Fruit fly (Drosophila melanogaster): ENCODE results near the gene CG32195.

Gene CG32195

DNA sequence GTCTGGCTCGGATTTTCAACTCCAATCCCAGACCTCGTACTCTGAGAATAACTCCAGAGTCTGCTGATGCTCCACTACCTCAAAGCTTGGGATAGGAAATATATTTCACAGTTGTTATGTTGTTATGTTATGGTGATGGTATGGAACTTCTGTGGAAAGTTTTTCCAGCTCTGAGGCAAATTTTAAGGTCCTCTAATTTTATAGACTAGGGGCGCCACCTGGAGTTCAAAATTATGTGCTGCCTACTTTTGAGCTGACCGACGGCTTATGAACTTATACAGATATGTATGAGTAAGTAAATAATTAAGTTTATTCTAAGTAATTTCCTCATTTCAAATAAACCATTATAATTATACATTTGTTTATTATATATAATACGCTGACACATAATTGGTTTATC lies 29.4 kb upstream of the CG32195 start:
- TF ChIP-seq noc (tag; optimal IDR thresholded peaks at IDR 0.05) = no peak

DNA sequence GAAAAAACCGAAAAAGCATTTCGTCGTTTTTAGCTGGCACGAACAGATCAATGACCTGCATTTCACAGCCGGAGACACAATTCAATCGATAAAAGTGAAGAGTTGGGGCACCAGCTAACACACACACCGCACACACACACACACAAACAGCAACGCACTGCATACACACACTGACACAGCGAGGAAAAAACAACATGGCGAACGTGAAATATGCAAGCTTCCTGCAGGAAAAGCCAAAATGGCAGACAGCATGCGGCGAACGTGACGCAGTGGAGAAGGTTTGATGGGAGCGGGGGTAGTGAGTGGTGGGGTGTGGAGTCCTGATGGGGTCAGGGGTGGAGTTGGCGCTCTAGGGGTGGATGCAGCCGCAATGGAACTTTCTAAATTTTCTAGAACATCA lies 28.8 kb upstream of the CG32195 start:
- no peak for TF ChIP-seq noc (tag; optimal IDR thresholded peaks at IDR 0.05)

DNA sequence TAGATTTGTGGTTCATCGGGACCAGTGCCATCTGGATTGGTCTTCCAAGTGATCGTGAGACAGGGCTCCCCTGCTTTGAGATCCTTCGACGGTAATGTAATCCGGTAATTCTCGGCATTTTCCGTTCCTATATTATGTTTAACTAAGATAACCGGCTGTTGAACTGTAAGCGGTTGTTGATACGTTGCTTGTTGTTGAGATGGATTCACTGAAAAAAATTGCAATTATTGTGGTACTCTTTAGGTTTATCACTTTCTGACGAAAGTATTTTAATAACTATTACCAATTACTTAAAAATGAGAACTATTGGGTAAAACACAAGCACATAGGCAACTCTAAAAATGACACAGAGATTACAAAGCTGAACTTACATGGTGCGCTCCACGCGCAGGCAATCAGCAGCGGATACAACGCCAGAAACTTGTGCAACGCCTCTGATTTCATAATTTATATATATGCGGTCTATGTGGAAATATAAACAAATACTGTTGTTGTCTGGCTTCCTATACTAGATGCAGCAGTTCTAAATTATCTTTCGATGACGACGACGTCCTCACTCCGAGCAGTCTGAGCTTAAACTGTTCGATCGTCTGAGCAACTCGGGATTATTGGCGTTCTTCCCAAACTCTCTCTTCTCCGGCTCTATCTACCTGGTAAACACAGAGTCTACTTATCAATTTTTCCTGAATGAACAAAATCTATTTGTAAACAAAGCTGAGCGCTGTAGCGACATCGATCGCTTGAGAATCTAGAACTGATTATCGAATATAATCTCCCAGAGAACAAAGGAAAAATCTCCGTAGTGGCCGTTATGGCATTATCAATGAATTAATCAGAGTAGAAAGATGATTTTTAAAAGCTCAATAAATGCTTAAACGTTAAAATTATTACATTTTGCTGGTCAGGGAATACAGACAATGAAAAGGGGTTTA lies 25.7 kb upstream of the CG32195 start, which contains the start of gene CG34253:
Gene CG34253, minus strand, starts transcription at position 567 of the 932 bp plus-strand sequence.
- no peak for TF ChIP-seq noc (tag; optimal IDR thresholded peaks at IDR 0.05)

DNA sequence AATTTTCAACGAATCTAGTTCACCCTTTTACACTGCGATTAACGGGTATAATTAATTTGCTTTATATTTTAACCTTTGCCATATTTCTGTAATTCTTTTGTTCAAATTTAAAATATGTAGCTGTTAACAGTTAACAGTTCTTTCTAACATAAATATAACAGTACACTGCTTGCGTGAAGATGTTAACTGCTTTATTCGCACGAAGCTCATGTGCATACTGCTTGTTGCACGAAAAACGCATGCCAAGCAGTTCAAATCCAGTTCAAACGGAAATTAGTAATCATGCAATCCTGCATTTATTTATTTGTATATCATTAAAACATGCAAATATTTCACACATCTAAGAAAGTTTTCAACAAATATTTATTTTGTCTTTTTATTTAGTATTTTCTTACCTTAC lies 24.7 kb upstream of the CG32195 start:
- no peak for TF ChIP-seq noc (tag; optimal IDR thresholded peaks at IDR 0.05)

DNA sequence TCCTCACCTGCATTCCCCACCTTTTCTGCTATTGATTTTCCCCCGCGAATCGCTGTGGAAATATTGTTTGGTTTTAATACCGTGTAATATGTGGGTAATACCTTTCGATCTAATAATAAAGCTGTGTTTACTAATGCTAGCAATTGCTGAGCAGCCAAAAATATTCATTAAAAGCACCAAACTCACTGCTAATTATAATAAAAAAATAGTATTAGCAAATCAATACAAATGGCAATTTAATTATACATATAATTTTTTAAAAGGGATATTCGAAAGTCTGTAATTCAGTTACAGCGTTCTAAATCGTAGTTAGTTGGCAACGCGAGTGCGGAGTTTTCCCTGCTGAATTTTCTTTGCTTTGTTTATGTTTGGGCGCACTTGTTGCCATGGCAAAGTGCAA lies 18.9 kb upstream of the CG32195 start:
- TF ChIP-seq noc (tag; optimal IDR thresholded peaks at IDR 0.05) = no peak

DNA sequence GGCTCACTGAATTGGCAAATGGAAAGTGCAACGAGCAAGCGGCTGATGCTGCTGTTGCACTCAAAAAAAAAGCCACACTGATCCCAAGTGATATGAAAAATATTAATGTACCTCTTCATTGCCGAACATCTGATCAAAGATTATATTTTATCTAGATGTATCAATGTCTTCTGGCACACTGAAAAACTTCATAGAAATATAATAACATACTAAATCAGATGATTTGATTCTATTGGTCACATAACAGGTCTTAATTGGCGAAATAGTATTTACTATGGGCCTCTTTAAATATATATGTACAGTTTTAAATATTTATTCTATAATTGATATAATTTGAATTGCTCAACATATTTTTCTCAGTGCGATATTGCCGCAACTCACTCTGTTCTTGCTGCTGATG lies 16.0 kb upstream of the CG32195 start:
- TF ChIP-seq noc (tag; optimal IDR thresholded peaks at IDR 0.05) = no peak

DNA sequence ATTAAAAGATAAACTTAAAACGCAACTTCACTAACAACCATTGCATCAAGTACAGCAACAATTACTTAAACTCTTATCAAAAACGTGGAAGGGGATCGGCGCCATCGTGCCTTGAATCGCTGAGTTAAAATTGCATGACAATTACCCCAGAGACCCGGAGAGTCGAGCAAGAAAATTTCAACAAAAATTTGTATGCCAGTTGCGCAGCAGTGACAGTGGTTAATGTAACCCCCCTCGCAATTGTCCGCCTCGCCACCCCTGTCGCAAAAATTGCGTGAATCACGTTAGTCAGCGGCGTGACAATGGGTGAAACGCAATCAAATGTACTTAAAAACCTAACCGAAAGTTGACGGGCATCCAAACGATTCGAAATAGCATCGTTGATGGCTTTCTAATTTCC lies 13.0 kb upstream of the CG32195 start:
- TF ChIP-seq noc (tag; optimal IDR thresholded peaks at IDR 0.05) = no peak

DNA sequence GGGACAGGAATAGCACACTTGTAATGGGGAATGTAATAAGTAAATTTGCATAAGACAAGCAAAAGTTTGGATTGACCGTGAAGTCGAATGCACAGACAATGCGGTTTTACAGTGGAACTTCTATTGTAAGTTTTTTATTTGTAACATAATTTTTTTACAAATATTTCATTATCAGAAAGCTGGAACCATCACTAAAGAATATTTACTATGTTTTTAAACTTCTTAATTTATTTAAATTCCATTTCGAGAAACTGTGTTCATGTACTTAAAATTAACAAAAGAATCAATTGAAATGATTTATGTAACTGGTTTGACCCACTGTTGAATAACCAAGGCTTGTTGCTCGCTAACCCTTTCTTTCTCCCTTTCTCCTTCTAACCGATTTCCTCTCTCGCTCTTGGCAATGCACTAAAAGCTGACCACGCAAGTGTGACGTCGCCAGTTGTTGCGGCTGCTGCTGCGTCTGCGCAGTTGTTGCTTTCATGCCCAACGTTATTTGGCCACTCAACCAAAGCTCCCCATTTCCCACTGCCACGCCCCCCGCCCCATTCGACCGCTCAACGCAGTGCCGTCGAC lies 11.2 kb upstream of the CG32195 start:
- no peak for TF ChIP-seq noc (tag; optimal IDR thresholded peaks at IDR 0.05)

DNA sequence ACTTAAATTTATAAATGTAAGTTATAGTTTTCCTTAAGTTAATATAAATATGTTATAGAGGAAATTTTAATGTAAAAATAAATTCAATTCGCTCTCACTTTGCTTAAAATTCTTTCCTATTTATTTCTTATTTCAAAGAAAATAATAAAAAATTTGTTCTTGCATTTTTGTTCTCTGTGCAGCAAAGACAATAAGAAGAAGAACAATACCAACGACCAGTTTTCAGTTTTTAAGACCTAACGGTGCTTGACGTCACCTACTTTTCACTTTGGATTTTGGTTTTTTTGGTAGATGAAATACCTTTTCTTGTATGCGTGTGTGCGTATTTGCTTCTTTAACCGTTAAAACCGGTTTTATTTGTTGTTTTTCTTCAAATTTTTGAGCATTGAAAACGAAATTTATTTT lies 10.6 kb upstream of the CG32195 start:
- TF ChIP-seq noc (tag; optimal IDR thresholded peaks at IDR 0.05) = no peak

DNA sequence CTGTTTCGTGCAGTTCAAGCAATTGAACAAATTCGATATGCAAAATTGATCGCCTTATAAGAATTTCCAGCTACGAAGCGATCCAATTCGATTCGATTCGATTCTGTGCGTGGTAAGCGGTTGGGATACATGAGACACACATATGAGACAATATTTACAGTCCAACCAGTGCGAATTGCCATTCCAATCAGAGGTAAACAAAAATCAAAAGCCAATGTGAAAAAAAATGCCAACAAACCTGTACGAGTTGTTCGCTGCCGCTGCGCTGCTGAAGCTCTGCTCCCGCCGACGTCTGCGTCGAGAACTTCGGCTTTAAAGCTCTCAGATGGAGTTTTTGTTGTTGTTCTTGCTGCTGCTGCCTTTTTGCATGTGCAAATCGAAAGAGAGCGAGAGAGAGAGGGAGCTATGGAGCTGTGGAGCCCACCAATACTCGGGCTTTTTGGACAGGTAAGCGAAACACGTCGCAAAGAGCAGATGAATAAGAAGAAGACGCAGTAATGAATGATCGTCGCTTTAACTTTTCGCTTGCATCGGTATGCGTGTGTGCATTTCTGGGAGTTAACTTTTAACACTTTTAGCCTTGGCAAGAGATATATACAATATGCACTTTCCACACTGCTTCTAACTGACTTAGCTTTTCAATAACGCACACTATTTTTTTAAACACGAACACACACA lies 7.3 kb upstream of the CG32195 start:
- no peak for TF ChIP-seq noc (tag; optimal IDR thresholded peaks at IDR 0.05)

DNA sequence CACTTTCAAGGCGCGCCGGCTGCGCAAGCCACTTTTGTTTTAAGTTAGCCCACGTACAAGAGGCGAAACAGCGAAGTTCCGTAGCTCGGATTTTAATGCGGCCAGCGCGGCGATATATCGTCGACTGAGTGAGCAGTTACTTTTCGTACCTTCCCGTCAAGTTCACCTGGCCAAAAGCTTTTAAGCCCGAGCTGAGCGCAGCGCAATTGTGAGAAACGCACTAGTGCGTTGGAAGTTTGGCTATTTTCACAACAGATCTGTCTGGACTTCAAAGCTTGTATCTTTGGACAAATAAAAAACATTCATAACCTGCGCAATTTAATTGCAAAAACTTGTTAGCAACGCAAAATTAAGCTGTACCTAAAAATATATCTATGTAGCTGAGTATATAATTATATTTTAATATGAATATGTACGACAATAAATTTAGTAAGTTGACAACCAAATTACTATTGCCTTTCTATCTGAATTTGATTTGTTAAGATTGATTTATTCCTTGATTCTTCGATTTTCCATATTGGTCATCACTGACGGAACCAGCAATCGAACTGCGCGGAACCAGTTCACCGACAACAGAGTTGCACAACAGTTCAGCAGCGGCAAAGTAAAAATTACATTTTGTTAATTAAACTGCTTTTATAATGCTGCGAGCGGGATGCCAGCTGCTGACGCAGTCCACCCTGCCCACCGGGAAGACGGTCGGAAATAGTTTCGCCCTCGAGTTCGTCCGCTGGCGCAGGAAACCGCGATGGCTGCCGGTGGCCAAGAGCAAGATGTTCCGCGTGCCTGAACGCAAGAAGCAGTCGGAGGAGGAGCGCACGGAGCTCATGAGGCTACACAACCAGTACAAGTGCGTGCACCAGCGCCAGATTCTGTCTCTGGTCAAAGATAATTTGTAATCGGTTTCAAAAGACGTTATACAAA lies 6.5 kb upstream of the CG32195 start, which contains the start of the genes CG13698 and mRpS26:
Gene CG13698, minus strand, starts transcription at position 129 of the 924 bp plus-strand sequence.
Gene mRpS26, plus strand, starts transcription at position 559 of the 924 bp plus-strand sequence.
- peak; percentile 66 for TF ChIP-seq noc (tag; optimal IDR thresholded peaks at IDR 0.05)

DNA sequence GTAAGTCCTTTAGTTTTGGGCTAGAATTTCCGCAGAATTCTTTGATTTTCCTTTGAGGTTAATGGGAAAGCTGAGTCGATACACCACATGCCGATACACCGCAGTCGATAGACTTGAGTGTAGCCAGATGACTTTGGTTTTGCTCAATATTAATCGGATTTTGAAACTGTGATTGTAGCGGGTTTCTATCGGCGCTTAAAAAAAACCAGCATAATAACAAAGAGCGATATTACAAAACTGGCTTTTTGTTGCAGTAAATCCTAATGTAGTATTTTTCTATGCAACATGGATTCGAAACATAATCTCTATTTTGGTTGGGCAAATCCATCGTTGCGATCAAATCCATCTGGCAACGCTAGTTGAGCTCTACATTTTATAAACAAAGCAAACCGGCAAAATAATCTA lies 3.3 kb upstream of the CG32195 start, which contains the start of the genes Polr3D and mus304:
Gene Polr3D, minus strand, starts transcription at position 116 of the 405 bp plus-strand sequence.
Gene mus304, plus strand, starts transcription at position 356 of the 405 bp plus-strand sequence.
- no peak for TF ChIP-seq noc (tag; optimal IDR thresholded peaks at IDR 0.05)

DNA sequence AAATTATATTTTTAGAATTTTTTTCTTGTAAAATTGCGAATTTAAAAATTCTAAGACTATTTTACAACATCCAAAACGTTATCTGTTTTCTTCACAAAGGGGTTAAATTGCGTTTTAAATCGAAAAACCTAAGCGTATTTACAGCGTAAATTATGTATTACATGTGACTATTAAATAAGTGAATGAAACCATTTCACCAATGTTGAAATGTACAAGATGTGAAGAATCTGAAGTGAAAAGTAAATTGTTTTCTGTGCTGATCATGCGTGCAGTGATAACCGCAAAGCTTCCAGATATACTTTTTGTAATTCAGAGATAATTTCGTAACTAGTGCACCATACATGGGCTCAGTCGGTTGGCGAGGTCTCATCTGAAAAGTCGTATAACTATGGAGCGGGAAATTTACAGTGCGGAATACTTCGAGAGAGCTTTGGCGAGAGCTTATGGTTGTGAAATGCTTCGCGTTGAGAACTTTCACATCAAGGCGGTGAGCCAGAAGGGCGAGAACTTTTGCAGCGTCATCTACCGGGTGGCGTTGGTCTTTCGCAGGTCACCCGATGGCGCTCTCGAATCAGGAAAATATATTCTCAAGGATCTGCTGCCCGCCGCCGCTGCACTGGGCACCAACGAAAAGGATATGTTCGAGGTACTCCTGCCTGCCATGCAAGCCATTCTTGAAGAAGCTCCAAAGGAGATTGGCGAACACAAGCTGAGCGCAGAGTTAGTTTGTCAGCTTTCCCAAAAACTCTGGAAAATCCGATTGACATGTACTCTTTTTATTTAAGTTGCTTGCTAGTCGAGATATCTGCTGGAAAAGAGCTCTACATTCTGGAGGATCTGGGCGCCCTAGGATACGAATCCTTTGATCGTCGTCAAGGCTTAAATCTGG lies 1.5 kb downstream of the CG32195 start:
- TF ChIP-seq noc (tag; optimal IDR thresholded peaks at IDR 0.05) = peak; percentile 8

DNA sequence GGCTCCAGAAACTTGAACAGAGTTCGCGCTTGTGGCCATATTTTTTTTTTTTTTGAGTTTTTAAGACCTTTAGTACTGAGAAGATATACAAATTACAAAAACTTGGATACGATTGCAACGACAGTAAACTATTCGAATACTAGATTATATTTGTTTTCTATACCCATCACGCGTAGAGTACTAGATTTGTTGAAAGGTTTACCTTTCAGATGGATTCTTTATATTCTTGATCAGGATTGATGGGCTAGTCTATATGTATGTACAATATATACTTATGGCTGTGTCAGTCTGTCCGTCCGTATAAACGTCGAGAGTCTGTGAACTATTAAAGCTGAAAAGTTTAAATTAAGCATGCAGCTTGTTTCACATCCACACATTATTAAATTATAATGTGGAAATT lies 9.1 kb downstream of the CG32195 start, which contains the start of gene CG42853:
Gene CG42853, minus strand, starts transcription at position 101 of the 400 bp plus-strand sequence.
- no peak for TF ChIP-seq noc (tag; optimal IDR thresholded peaks at IDR 0.05)

Measured in whole organism, larva.